Worm (Caenorhabditis elegans) whole organism, L3 larva: ENCODE data around the gene W07A12.4.

Experiments used
- R02D3.7 ChIP-seq: fragments of 150-350 bp; optimal IDR thresholded peaks from 2 replicates; lab custom pipeline; 2014; ENCODE audit warnings: missing biosample characterization, missing genetic modification characterization
- ama-1 ChIP-seq: fragments of 150-350 bp; optimal IDR thresholded peaks from 2 replicates; lab custom pipeline; 2018
- lin-15B ChIP-seq: fragments of 150-350 bp; optimal IDR thresholded peaks from 2 replicates; lab custom pipeline; 2014; ENCODE audit warnings: missing biosample characterization, missing genetic modification characterization
- lsy-12 ChIP-seq: sonication (generic microtip); optimal IDR thresholded peaks from 2 replicates; lab custom pipeline; 2016; ENCODE audit warnings: mild to moderate bottlenecking, missing genetic modification characterization, missing compliant biosample characterization
- mml-1 ChIP-seq: fragments of 150-350 bp; sonication (generic microtip); optimal IDR thresholded peaks from 3 replicates; lab custom pipeline; 2014; ENCODE audit warnings: missing biosample characterization, missing genetic modification characterization
- nhr-11 ChIP-seq: fragments of 150-350 bp; optimal IDR thresholded peaks from 2 replicates; lab custom pipeline; 2014; ENCODE audit warnings: missing biosample characterization, missing genetic modification characterization
- nhr-237 ChIP-seq: fragments of 150-350 bp; optimal IDR thresholded peaks from 2 replicates; lab custom pipeline; 2014; ENCODE audit warnings: missing biosample characterization, missing genetic modification characterization
- pha-4 ChIP-seq: fragments of 150-350 bp; optimal IDR thresholded peaks from 2 replicates; lab custom pipeline; 2014; ENCODE audit warnings: missing biosample characterization, missing genetic modification reagents, missing genetic modification characterization
- unc-39 ChIP-seq: sonication (generic microtip); optimal IDR thresholded peaks from 4 replicates; lab custom pipeline; 2017; ENCODE audit warnings: missing biosample characterization, missing genetic modification characterization
- ztf-11 ChIP-seq: fragments of 150-350 bp; optimal IDR thresholded peaks from 2 replicates; lab custom pipeline; 2014; ENCODE audit warnings: missing biosample characterization, missing genetic modification characterization
- ztf-4 ChIP-seq: fragments of 150-350 bp; optimal IDR thresholded peaks from 2 replicates; lab custom pipeline; 2014; ENCODE audit warnings: missing biosample characterization, missing genetic modification characterization

DNA sequence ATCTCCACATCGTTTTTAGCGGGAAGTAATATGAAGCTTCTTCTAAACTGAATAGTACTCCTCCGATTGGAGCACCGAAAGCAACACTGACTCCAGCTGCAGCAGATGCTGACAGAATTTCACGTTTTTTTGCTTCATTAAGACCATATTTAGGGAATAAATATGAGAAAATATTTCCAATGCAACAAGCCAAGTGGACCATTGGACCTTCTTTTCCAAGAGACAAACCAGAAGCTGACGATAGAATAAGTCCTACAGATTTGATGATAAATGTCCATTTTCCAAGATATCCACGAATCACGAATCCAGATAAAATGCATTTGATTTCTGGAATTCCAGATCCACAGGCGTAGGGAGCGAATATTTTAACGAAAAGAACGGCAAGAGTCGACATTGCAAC lies 48.8 kb upstream of the W07A12.4 start:
- no peak for TF ChIP-seq ztf-4 (tag; lab: Kevin White, UChicago)
- no peak for TF ChIP-seq lin-15B (tag; lab: Kevin White, UChicago)
- no peak for TF ChIP-seq lsy-12 (tag; lab: Kevin White, UChicago)
- no peak for TF ChIP-seq ztf-11
- no peak for TF ChIP-seq mml-1 (tag; lab: Kevin White, UChicago)
- no peak for TF ChIP-seq unc-39 (tag; lab: Kevin White, UChicago)
- no peak for TF ChIP-seq R02D3.7 (tag; lab: Kevin White, UChicago)
- TF ChIP-seq pha-4 (tag; lab: Kevin White, UChicago): no peak
- no peak for TF ChIP-seq ama-1 (lab: Kevin White, UChicago)
- no peak for TF ChIP-seq nhr-237 (tag; lab: Kevin White, UChicago)
- TF ChIP-seq nhr-11 (tag; lab: Kevin White, UChicago): no peak
